Worm (Caenorhabditis elegans): Measurements from ENCODE around the gene cah-5.

Gene cah-5

ce11 chrX:7068400-7068799 lies 48.6 kb downstream of the cah-5 start, which contains the start of gene pdi-6 (continued):
- TF ChIP-seq gei-17 (GFP tag; optimal IDR thresholded peaks at IDR 0.05), result peak; percentile 63
- no peak for TF ChIP-seq unc-62 (GFP tag; optimal IDR thresholded peaks at IDR 0.05)
- TF ChIP-seq F37B4.10 (GFP tag; IDR thresholded peaks at IDR 0.05), result no peak
- TF ChIP-seq him-1 (tag; optimal IDR thresholded peaks at IDR 0.05), result no peak
- TF ChIP-seq ztf-22 (GFP tag; optimal IDR thresholded peaks at IDR 0.05), result peak; percentile 15
- no peak for TF ChIP-seq mel-28 (tag; optimal IDR thresholded peaks at IDR 0.05; ENCODE audit: borderline replicate concordance)
- peak; percentile 87 for TF ChIP-seq ets-4 (GFP tag; optimal IDR thresholded peaks at IDR 0.05)
- TF ChIP-seq let-607 (tag; optimal IDR thresholded peaks at IDR 0.05), result peak; percentile 95
- TF ChIP-seq zim-3 (tag; optimal IDR thresholded peaks at IDR 0.05), result no peak
- peak; percentile 43 for TF ChIP-seq sptf-2 (GFP tag; optimal IDR thresholded peaks at IDR 0.05)
- TF ChIP-seq C06A6.2 (GFP tag; conservative IDR thresholded peaks at IDR 0.05), result peak; percentile 68
- TF ChIP-seq rec-8 (tag; optimal IDR thresholded peaks at IDR 0.05), result no peak
- no peak for TF ChIP-seq attf-6 (GFP tag; IDR thresholded peaks at IDR 0.05)
- TF ChIP-seq ceh-79 (tag; optimal IDR thresholded peaks at IDR 0.05), result no peak
- TF ChIP-seq nhr-179 (tag; optimal IDR thresholded peaks at IDR 0.05), result no peak
- TF ChIP-seq Y53G8AR.9 (GFP tag; conservative IDR thresholded peaks at IDR 0.05), result peak; percentile 71
- peak; percentile 16 for TF ChIP-seq ccch-3 (GFP tag; optimal IDR thresholded peaks at IDR 0.05)
- TF ChIP-seq hmg-1.2 (GFP tag; IDR thresholded peaks at IDR 0.05), result peak; percentile 62; the same call in 1 of the 2 replicates
- no peak for TF ChIP-seq die-1 (tag; optimal IDR thresholded peaks at IDR 0.05)
- peak; percentile 94 for TF ChIP-seq nfya-2 (GFP tag; IDR thresholded peaks at IDR 0.05)
- no peak for TF ChIP-seq ceh-40 (GFP tag; IDR thresholded peaks at IDR 0.05)
- no peak for TF ChIP-seq nhr-27 (tag; optimal IDR thresholded peaks at IDR 0.05)
- TF ChIP-seq somi-1 (GFP tag; optimal IDR thresholded peaks at IDR 0.05), result peak; percentile 50
- no peak for TF ChIP-seq madf-8 (GFP tag; conservative IDR thresholded peaks at IDR 0.05)
- TF ChIP-seq cebp-1 (GFP tag; IDR thresholded peaks at IDR 0.05), result peak; percentile 98
- TF ChIP-seq cebp-1 (tag; optimal IDR thresholded peaks at IDR 0.05), result peak; percentile 99
- TF ChIP-seq bed-1 (GFP tag; IDR thresholded peaks at IDR 0.05), result no peak
- TF ChIP-seq ekl-4 (GFP tag; IDR thresholded peaks at IDR 0.05), result peak; percentile 20; the same call in 1 of the 2 replicates
- no peak for TF ChIP-seq mxl-1 (tag; optimal IDR thresholded peaks at IDR 0.05)
- peak; percentile 79 for TF ChIP-seq ZK185.1 (tag; optimal IDR thresholded peaks at IDR 0.05; ENCODE audit: poor library complexity, severe bottlenecking)
- TF ChIP-seq Y67H2A.10 (GFP tag; conservative IDR thresholded peaks at IDR 0.05), result 0 out of 2 replicates have a peak, but pooled peaks have one; percentile 14
- TF ChIP-seq snpc-3.4 (tag; optimal IDR thresholded peaks at IDR 0.05), result no peak
- peak; percentile 86 for TF ChIP-seq let-526 (GFP tag; IDR thresholded peaks at IDR 0.05)
- no peak for TF ChIP-seq F57A8.1 (GFP tag; optimal IDR thresholded peaks at IDR 0.05)
- peak; percentile 52 for TF ChIP-seq atf-7 (tag; optimal IDR thresholded peaks at IDR 0.05)
- TF ChIP-seq akir-1 (GFP tag; optimal IDR thresholded peaks at IDR 0.05), result peak; percentile 30
- no peak for TF ChIP-seq nhr-120 (GFP tag; IDR thresholded peaks at IDR 0.05)
- no peak for TF ChIP-seq tbx-9 (tag; optimal IDR thresholded peaks at IDR 0.05; ENCODE audit: borderline replicate concordance)
- no peak for TF ChIP-seq lin-40 (tag; optimal IDR thresholded peaks at IDR 0.05)
- TF ChIP-seq T07F8.4 (tag; optimal IDR thresholded peaks at IDR 0.05), result no peak
- TF ChIP-seq K11D2.4 (GFP tag; IDR thresholded peaks at IDR 0.05), result peak; percentile 84
- no peak for TF ChIP-seq lir-1 (GFP tag; conservative IDR thresholded peaks at IDR 0.05)
- TF ChIP-seq efl-1 (GFP tag; optimal IDR thresholded peaks at IDR 0.05), result no peak
- peak; percentile 100 for TF ChIP-seq nfyb-1 (GFP tag; IDR thresholded peaks at IDR 0.05)
- TF ChIP-seq hrde-1 (tag; optimal IDR thresholded peaks at IDR 0.05; ENCODE audit: borderline replicate concordance), result no peak
- TF ChIP-seq dox-1 (GFP tag; IDR thresholded peaks at IDR 0.05), result peak; percentile 95; the same call in 1 of the 2 replicates
- no peak for TF ChIP-seq lag-1 (GFP tag; IDR thresholded peaks at IDR 0.05)
- 0 out of 2 replicates have a peak, but pooled peaks have one; percentile 30 for TF ChIP-seq madf-3 (GFP tag; IDR thresholded peaks at IDR 0.05)

All from whole organism, young adult.